Fruit fly (Drosophila melanogaster) whole organism, adult: Measurements from ENCODE around the gene bora.

ENCODE experiments used
- CG11617 ChIP-seq: fragments of 200-800 bp; sonication (Bioruptor generic); optimal IDR thresholded peaks from 2 replicates; lab custom pipeline; 2017; ENCODE audit warnings: mild to moderate bottlenecking, missing biosample characterization, missing genetic modification reagents, missing genetic modification characterization
- CG12768 ChIP-seq: fragments of 200-800 bp; sonication (Bioruptor generic); optimal IDR thresholded peaks from 2 replicates; lab custom pipeline; 2017; ENCODE audit warnings: missing biosample characterization, missing genetic modification characterization, mild to moderate bottlenecking, moderate library complexity, missing genetic modification reagents
- CG1620 ChIP-seq: fragments of 200-800 bp; sonication (Bioruptor generic); optimal IDR thresholded peaks from 2 replicates; lab custom pipeline; 2016; ENCODE audit warnings: missing biosample characterization, missing genetic modification characterization
- CG7045 ChIP-seq: fragments of 200-800 bp; sonication (Bioruptor generic); optimal IDR thresholded peaks from 2 replicates; lab custom pipeline; 2017; ENCODE audit warnings: missing biosample characterization, mild to moderate bottlenecking, missing genetic modification characterization
- CG7101 ChIP-seq: fragments of 200-800 bp; sonication (Bioruptor generic); optimal IDR thresholded peaks from 2 replicates; lab custom pipeline; 2018; ENCODE audit warnings: missing biosample characterization, mild to moderate bottlenecking, missing genetic modification characterization, moderate library complexity
- bab1 ChIP-seq: fragments of 200-800 bp; sonication (Bioruptor generic); optimal IDR thresholded peaks from 3 replicates; lab custom pipeline; 2019; ENCODE audit warnings: missing biosample characterization, mild to moderate bottlenecking, missing genetic modification characterization, moderate library complexity
- cic ChIP-seq: fragments of 200-800 bp; sonication (Bioruptor generic); optimal IDR thresholded peaks from 2 replicates; lab custom pipeline; 2017; ENCODE audit warnings: missing biosample characterization, mild to moderate bottlenecking, missing genetic modification characterization, moderate library complexity
- cnc ChIP-seq, 2 experiments: fragments of >200 bp; optimal IDR thresholded peaks; 2 replicates each; lab custom pipeline; 2017
- kay ChIP-seq: fragments of 200-800 bp; sonication (Bioruptor generic); peaks from one replicate; lab custom pipeline; 2016; ENCODE audit warnings: missing biosample characterization, missing genetic modification characterization, borderline replicate concordance
- pad ChIP-seq: fragments of 200-800 bp; sonication (Bioruptor generic); optimal IDR thresholded peaks from 3 replicates; lab custom pipeline; 2017; ENCODE audit warnings: missing biosample characterization, missing genetic modification characterization, mild to moderate bottlenecking, moderate library complexity, missing genetic modification reagents
- tj ChIP-seq: fragments of 200-800 bp; sonication (Bioruptor generic); optimal IDR thresholded peaks from 3 replicates; lab custom pipeline; 2017; ENCODE audit warnings: missing biosample characterization, mild to moderate bottlenecking, missing genetic modification characterization, moderate library complexity
- toe ChIP-seq: fragments of 200-800 bp; sonication (Bioruptor generic); optimal IDR thresholded peaks from 2 replicates; lab custom pipeline; 2016; ENCODE audit warnings: missing biosample characterization, missing genetic modification characterization

DNA sequence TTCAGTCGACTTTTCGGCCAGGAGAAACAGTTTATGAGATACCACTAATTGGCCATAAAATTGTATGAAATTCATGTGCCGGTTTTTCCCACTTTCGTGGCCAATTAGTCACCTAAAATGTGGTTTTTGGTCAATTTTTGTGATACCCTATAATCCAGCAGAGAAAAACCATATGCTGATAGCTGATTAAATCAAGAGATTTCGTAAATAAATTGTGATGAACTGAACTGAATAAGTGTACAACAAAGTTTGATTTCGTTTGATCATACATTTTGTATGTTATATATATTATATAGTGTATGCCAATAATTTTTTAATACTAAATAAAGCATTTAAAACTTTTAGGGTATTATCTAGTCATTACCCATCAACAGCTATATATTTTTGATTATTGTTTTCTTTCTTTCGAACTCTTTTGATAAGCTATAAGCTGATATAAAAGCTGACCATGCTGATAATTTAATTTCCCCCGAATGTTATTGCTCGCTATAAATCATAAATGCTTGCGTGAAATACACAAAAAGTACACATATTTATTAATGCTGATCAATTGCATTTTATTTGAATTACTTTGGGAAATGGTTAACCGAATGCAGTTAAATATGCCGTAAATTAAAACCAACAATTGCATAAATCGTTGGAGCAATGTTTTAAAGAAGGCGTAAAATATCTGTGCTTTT, 12.4 kb downstream of the bora start:
- no peak for TF ChIP-seq CG11617 (GFP tag; lab: Kevin White, UChicago)
- no peak for TF ChIP-seq toe (GFP tag; lab: Kevin White, UChicago)
- TF ChIP-seq cic: no peak
- peak; percentile 16 for TF ChIP-seq kay (GFP tag; lab: Kevin White, UChicago)
- no peak for TF ChIP-seq CG12768 (GFP tag; lab: Kevin White, UChicago)
- peak; percentile 6 for TF ChIP-seq CG7101 (tag; lab: Kevin White, UChicago)
- TF ChIP-seq tj (GFP tag; lab: Kevin White, UChicago): peak; percentile 87
- no peak for TF ChIP-seq CG7045 (GFP tag; lab: Kevin White, UChicago)
- no peak for TF ChIP-seq CG1620 (GFP tag; lab: Kevin White, UChicago)
- TF ChIP-seq bab1: peak; percentile 26
- no peak for TF ChIP-seq cnc (optimal IDR thresholded peaks at IDR 0.05; lab: Kevin White, UChicago)
- no peak for TF ChIP-seq pad
